Fruit fly (Drosophila melanogaster) whole organism, embryonic: Measurements from ENCODE around the gene Tasp1.
A peak's percentile ranks its signal among the peaks of the same experiment; 100 is the strongest.

ENCODE experiments used
- Asciz ChIP-seq: fragments of 200-800 bp; sonication (Bioruptor generic); optimal IDR thresholded peaks from 2 replicates; lab custom pipeline; 2017; ENCODE audit warnings: missing biosample characterization, mild to moderate bottlenecking, missing genetic modification characterization, missing genetic modification reagents
- Atf-2 ChIP-seq: fragments of 200-800 bp; sonication (Bioruptor generic); optimal IDR thresholded peaks from 2 replicates; lab custom pipeline; 2016; ENCODE audit warnings: missing biosample characterization, missing genetic modification characterization
- Atf3 ChIP-seq: fragments of 200-800 bp; sonication (Bioruptor generic); optimal IDR thresholded peaks from 3 replicates; lab custom pipeline; 2016; ENCODE audit warnings: missing biosample characterization, missing genetic modification characterization
- Bgb ChIP-seq: fragments of 200-800 bp; sonication (Bioruptor generic); IDR thresholded peaks from 2 replicates; pipeline ENCODE4 v1.3.6; 2022; ENCODE audit warnings: missing biosample characterization, missing genetic modification characterization; ENCODE audit not compliant: partially characterized antibody
- CG10654 ChIP-seq: fragments of 200-800 bp; sonication (Bioruptor generic); optimal IDR thresholded peaks from 2 replicates; lab custom pipeline; 2016; ENCODE audit warnings: missing biosample characterization, missing genetic modification characterization
- CG11085 ChIP-seq: fragments of 200-800 bp; sonication (Bioruptor generic); IDR thresholded peaks from 2 replicates; pipeline ENCODE4 v1.3.6; 2022; ENCODE audit warnings: missing biosample characterization, missing genetic modification characterization
- CG12104 ChIP-seq: fragments of 200-800 bp; sonication (Bioruptor generic); optimal IDR thresholded peaks from 3 replicates; lab custom pipeline; 2016; ENCODE audit warnings: missing biosample characterization, missing genetic modification characterization
- CG16815 ChIP-seq: fragments of 200-800 bp; sonication (Bioruptor generic); optimal IDR thresholded peaks from 3 replicates; lab custom pipeline; 2017; ENCODE audit warnings: missing biosample characterization, mild to moderate bottlenecking, missing genetic modification characterization
- CG17361 ChIP-seq: fragments of 200-800 bp; sonication (Bioruptor generic); IDR thresholded peaks from 3 replicates; pipeline ENCODE4 v1.3.6; 2022; ENCODE audit warnings: missing biosample characterization, missing genetic modification characterization
- CG17385 ChIP-seq: fragments of 200-800 bp; sonication (Bioruptor generic); optimal IDR thresholded peaks from 3 replicates; lab custom pipeline; 2018; ENCODE audit warnings: missing biosample characterization, mild to moderate bottlenecking, missing genetic modification characterization
- CG2199 ChIP-seq: fragments of 200-800 bp; sonication (Bioruptor generic); IDR thresholded peaks from 3 replicates; pipeline ENCODE4 v1.3.6; 2022; ENCODE audit warnings: missing biosample characterization, missing genetic modification characterization
- CG2889 ChIP-seq: fragments of 200-800 bp; sonication (Bioruptor generic); IDR thresholded peaks from 3 replicates; pipeline ENCODE4 v1.3.6; 2022; ENCODE audit warnings: missing biosample characterization, missing genetic modification characterization
- CG31224 ChIP-seq: fragments of 200-800 bp; sonication (Bioruptor generic); IDR thresholded peaks from 2 replicates; pipeline ENCODE4 v1.3.6; 2022; ENCODE audit warnings: missing biosample characterization, missing genetic modification characterization
- CG31365 ChIP-seq: fragments of 200-800 bp; sonication (Bioruptor generic); optimal IDR thresholded peaks from 2 replicates; lab custom pipeline; 2018; ENCODE audit warnings: missing biosample characterization, mild to moderate bottlenecking, missing genetic modification characterization
- CG32532 ChIP-seq: fragments of 200-800 bp; sonication (Bioruptor generic); IDR thresholded peaks from 2 replicates; pipeline ENCODE4 v1.3.6; 2022; ENCODE audit warnings: missing biosample characterization, missing genetic modification characterization
- CG43689 ChIP-seq: fragments of 200-800 bp; sonication (Bioruptor generic); IDR thresholded peaks from 2 replicates; pipeline ENCODE4 v1.3.6; 2022; ENCODE audit warnings: missing biosample characterization, missing genetic modification characterization
- CG6272 ChIP-seq: fragments of 200-800 bp; sonication (Bioruptor generic); IDR thresholded peaks from 2 replicates; pipeline ENCODE4 v1.3.6; 2022; ENCODE audit warnings: missing biosample characterization, missing genetic modification characterization
- CG6689 ChIP-seq: fragments of 200-800 bp; sonication (Bioruptor generic); IDR thresholded peaks from 2 replicates; pipeline ENCODE4 v1.3.6; 2022; ENCODE audit warnings: missing biosample characterization, missing genetic modification characterization
- CG6854 ChIP-seq: fragments of 200-800 bp; sonication (Bioruptor generic); optimal IDR thresholded peaks from 3 replicates; lab custom pipeline; 2017; ENCODE audit warnings: missing biosample characterization, mild to moderate bottlenecking, missing genetic modification characterization
- CG7271 ChIP-seq: fragments of 200-800 bp; sonication (Bioruptor generic); optimal IDR thresholded peaks from 2 replicates; lab custom pipeline; 2018; ENCODE audit warnings: missing biosample characterization, mild to moderate bottlenecking, missing genetic modification characterization, moderate library complexity
- CG7963 ChIP-seq: fragments of 200-800 bp; sonication (Bioruptor generic); IDR thresholded peaks from 3 replicates; pipeline ENCODE4 v1.3.6; 2022; ENCODE audit warnings: missing biosample characterization, missing genetic modification characterization; ENCODE audit not compliant: partially characterized antibody
- CG9876 ChIP-seq: fragments of 200-800 bp; sonication (Bioruptor generic); optimal IDR thresholded peaks from 2 replicates; lab custom pipeline; 2016; ENCODE audit warnings: missing biosample characterization, missing genetic modification characterization
- Chrac-16 ChIP-seq: fragments of 200-800 bp; sonication (Bioruptor generic); optimal IDR thresholded peaks from 3 replicates; lab custom pipeline; 2016; ENCODE audit warnings: missing biosample characterization, missing genetic modification characterization
- Dbx ChIP-seq: fragments of 200-800 bp; sonication (Bioruptor generic); IDR thresholded peaks from 3 replicates; pipeline ENCODE4 v1.3.6; 2022; ENCODE audit warnings: missing biosample characterization, missing genetic modification characterization
- Dek ChIP-seq: fragments of 200-800 bp; sonication (Bioruptor generic); optimal IDR thresholded peaks from 3 replicates; lab custom pipeline; 2019; ENCODE audit warnings: missing biosample characterization, mild to moderate bottlenecking, missing genetic modification characterization, moderate library complexity
- Dll ChIP-seq: fragments of 200-800 bp; sonication (Bioruptor generic); IDR thresholded peaks from 4 replicates; pipeline ENCODE4 v1.3.6; 2022; ENCODE audit warnings: missing biosample characterization, missing genetic modification characterization; ENCODE audit not compliant: partially characterized antibody
- Dref ChIP-seq: fragments of 200-800 bp; sonication (Bioruptor generic); IDR thresholded peaks from 2 replicates; pipeline ENCODE4 v1.3.6; 2022; ENCODE audit warnings: missing biosample characterization, missing genetic modification characterization
- Hmr ChIP-seq: fragments of 200-800 bp; sonication (Bioruptor generic); optimal IDR thresholded peaks from 3 replicates; lab custom pipeline; 2017; ENCODE audit warnings: mild to moderate bottlenecking, missing biosample characterization, missing genetic modification reagents, missing genetic modification characterization
- Hmx ChIP-seq: fragments of 200-800 bp; sonication (Bioruptor generic); optimal IDR thresholded peaks from 2 replicates; lab custom pipeline; 2016; ENCODE audit warnings: missing biosample characterization, missing genetic modification characterization
- Lpt ChIP-seq: fragments of >200 bp; optimal IDR thresholded peaks from 2 replicates; lab custom pipeline; 2018; ENCODE audit warnings: missing biosample characterization, missing genetic modification characterization
- MBD-R2 ChIP-seq: fragments of 200-800 bp; sonication (Bioruptor generic); IDR thresholded peaks from 2 replicates; pipeline ENCODE4 v1.3.6; 2022; ENCODE audit warnings: missing biosample characterization, missing genetic modification characterization
- Mrtf ChIP-seq: fragments of 200-800 bp; sonication (Bioruptor generic); IDR thresholded peaks from 3 replicates; pipeline ENCODE4 v1.3.6; 2022; ENCODE audit warnings: missing biosample characterization, missing genetic modification characterization
- Ptx1 ChIP-seq: fragments of 200-800 bp; sonication (Bioruptor generic); IDR thresholded peaks from 2 replicates; pipeline ENCODE4 v1.3.6; 2022; ENCODE audit warnings: missing biosample characterization, missing genetic modification characterization
- Sry-β ChIP-seq: fragments of 200-800 bp; sonication (Bioruptor generic); optimal IDR thresholded peaks from 2 replicates; lab custom pipeline; 2018; ENCODE audit warnings: missing biosample characterization, mild to moderate bottlenecking, missing genetic modification characterization, moderate library complexity
- cg ChIP-seq: fragments of 200-800 bp; sonication (Bioruptor generic); optimal IDR thresholded peaks from 3 replicates; lab custom pipeline; 2019; ENCODE audit warnings: missing biosample characterization, mild to moderate bottlenecking, missing genetic modification characterization, moderate library complexity
- chinmo ChIP-seq: fragments of 200-800 bp; sonication (Bioruptor generic); IDR thresholded peaks from 4 replicates; pipeline ENCODE4 v1.3.6; 2022; ENCODE audit warnings: missing biosample characterization, missing genetic modification characterization; ENCODE audit not compliant: partially characterized antibody
- corto ChIP-seq: fragments of 200-800 bp; sonication (Bioruptor generic); optimal IDR thresholded peaks from 2 replicates; lab custom pipeline; 2016; ENCODE audit warnings: missing biosample characterization, mild to moderate bottlenecking, missing genetic modification characterization, moderate library complexity
- hbn ChIP-seq: fragments of 200-800 bp; sonication (Bioruptor generic); IDR thresholded peaks from 2 replicates; pipeline ENCODE4 v1.3.6; 2022; ENCODE audit warnings: missing biosample characterization, missing genetic modification characterization; ENCODE audit not compliant: partially characterized antibody
- hth ChIP-seq: fragments of >200 bp; optimal IDR thresholded peaks from 2 replicates; lab custom pipeline; 2017; ENCODE audit warnings: inconsistent platforms
- knrl ChIP-seq: fragments of 200-800 bp; sonication (Bioruptor generic); IDR thresholded peaks from 3 replicates; pipeline ENCODE4 v1.3.6; 2022; ENCODE audit warnings: missing biosample characterization, missing genetic modification characterization; ENCODE audit not compliant: partially characterized antibody
- lab ChIP-seq: fragments of 200-800 bp; sonication (Bioruptor generic); optimal IDR thresholded peaks from 3 replicates; lab custom pipeline; 2017; ENCODE audit warnings: missing biosample characterization, missing genetic modification characterization, mild to moderate bottlenecking, moderate library complexity, missing genetic modification reagents
- lilli ChIP-seq: fragments of 200-800 bp; sonication (Bioruptor generic); optimal IDR thresholded peaks from 3 replicates; lab custom pipeline; 2016; ENCODE audit warnings: missing biosample characterization, missing genetic modification characterization
- p53 ChIP-seq: fragments of 200-800 bp; sonication (Bioruptor generic); optimal IDR thresholded peaks from 2 replicates; lab custom pipeline; 2016; ENCODE audit warnings: missing biosample characterization, missing genetic modification characterization
- pnt ChIP-seq: fragments of 200-800 bp; sonication (Bioruptor generic); optimal IDR thresholded peaks from 3 replicates; lab custom pipeline; 2016; ENCODE audit warnings: missing biosample characterization, missing genetic modification characterization
- pzg ChIP-seq: fragments of 200-800 bp; sonication (Bioruptor generic); optimal IDR thresholded peaks from 3 replicates; lab custom pipeline; 2018; ENCODE audit warnings: missing biosample characterization, mild to moderate bottlenecking, missing genetic modification characterization, moderate library complexity
- repo ChIP-seq: fragments of 200-800 bp; sonication (Bioruptor generic); optimal IDR thresholded peaks from 2 replicates; lab custom pipeline; 2016; ENCODE audit warnings: missing biosample characterization, missing genetic modification characterization
- slp2 ChIP-seq: fragments of 200-800 bp; sonication (Bioruptor generic); optimal IDR thresholded peaks from 2 replicates; lab custom pipeline; 2016; ENCODE audit warnings: missing biosample characterization, missing genetic modification characterization
- tap ChIP-seq: fragments of 200-800 bp; optimal IDR thresholded peaks from 3 replicates; lab custom pipeline; 2019; ENCODE audit warnings: missing biosample characterization, mild to moderate bottlenecking, missing genetic modification characterization, moderate library complexity
- tup ChIP-seq: fragments of 200-800 bp; sonication (Bioruptor generic); optimal IDR thresholded peaks from 2 replicates; lab custom pipeline; 2016; ENCODE audit warnings: missing biosample characterization, mild to moderate bottlenecking, missing genetic modification characterization, moderate library complexity
- twi ChIP-seq: fragments of 200-800 bp; optimal IDR thresholded peaks from 2 replicates; lab custom pipeline; 2019; ENCODE audit warnings: missing biosample characterization, mild to moderate bottlenecking, missing genetic modification characterization, moderate library complexity
- wek ChIP-seq: fragments of 200-800 bp; sonication (Bioruptor generic); optimal IDR thresholded peaks from 3 replicates; lab custom pipeline; 2018; ENCODE audit warnings: missing biosample characterization, mild to moderate bottlenecking, missing genetic modification characterization, moderate library complexity

Tasp1 gene

DNA sequence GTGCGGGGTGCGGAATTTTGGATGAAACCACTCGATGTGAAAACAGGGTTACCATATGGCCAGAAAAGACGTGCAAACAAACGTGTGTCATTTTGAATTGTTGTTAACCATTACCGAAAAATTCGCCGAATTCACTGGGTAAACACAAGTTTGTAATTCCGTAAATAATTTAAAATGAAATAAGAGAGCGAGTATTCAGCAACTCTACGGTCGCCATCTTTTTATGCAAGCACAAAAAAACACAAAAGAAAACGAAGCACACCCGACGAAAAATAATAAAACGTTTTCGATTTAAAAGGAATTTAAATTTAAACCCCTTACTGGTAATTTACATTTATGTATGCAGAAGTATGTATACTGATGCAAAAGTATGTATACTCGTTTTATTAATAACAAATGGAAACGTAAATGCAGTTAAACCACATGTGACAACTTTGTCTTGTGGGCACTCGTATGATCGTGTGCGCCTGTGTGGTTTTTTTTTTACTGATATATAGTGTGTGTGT lies 41.4 kb downstream of the Tasp1 start (continued):
- TF ChIP-seq twi (tag; lab: Kevin White, UChicago), result peak; percentile 69
- TF ChIP-seq lab (GFP tag; lab: Kevin White, UChicago), result peak; percentile 96
- TF ChIP-seq CG9876 (GFP tag; lab: Kevin White, UChicago), result peak; percentile 66
- no peak for TF ChIP-seq knrl (GFP tag; lab: Robert Waterston, UW)
- TF ChIP-seq MBD-R2, result peak; percentile 78
- TF ChIP-seq CG31365 (tag; lab: Kevin White, UChicago), result peak; percentile 73
- TF ChIP-seq hbn (GFP tag; lab: Robert Waterston, UW), result no peak
- TF ChIP-seq Dll (GFP tag; lab: Robert Waterston, UW), result no peak
- TF ChIP-seq Bgb (GFP tag; lab: Robert Waterston, UW), result no peak
- TF ChIP-seq repo, result peak; percentile 73
- peak; percentile 81 for TF ChIP-seq CG11085
- TF ChIP-seq CG31224 (GFP tag; lab: Robert Waterston, UW), result peak; percentile 82
- TF ChIP-seq CG2889 (GFP tag; lab: Robert Waterston, UW), result peak; percentile 75; the same call in 2 of the 3 replicates
- peak; percentile 92 for TF ChIP-seq tap (tag; lab: Kevin White, UChicago)
- TF ChIP-seq Atf3 (GFP tag; lab: Kevin White, UChicago), result peak; percentile 78
- TF ChIP-seq CG7963, result no peak
- TF ChIP-seq Asciz (GFP tag; lab: Kevin White, UChicago), result peak; percentile 82
- TF ChIP-seq Mrtf (GFP tag; lab: Robert Waterston, UW), result peak; percentile 88
- peak; percentile 78 for TF ChIP-seq pnt
- TF ChIP-seq cg (GFP tag; lab: Kevin White, UChicago), result peak; percentile 83
- TF ChIP-seq corto (GFP tag; lab: Kevin White, UChicago), result peak; percentile 97
- peak; percentile 88 for TF ChIP-seq CG17361 (GFP tag; lab: Robert Waterston, UW)
- TF ChIP-seq CG17385 (GFP tag; lab: Kevin White, UChicago), result peak; percentile 94
- TF ChIP-seq chinmo (GFP tag; lab: Robert Waterston, UW), result no peak
- peak; percentile 95 for TF ChIP-seq Dek
- TF ChIP-seq wek (GFP tag; lab: Kevin White, UChicago), result peak; percentile 75
- TF ChIP-seq CG2199 (GFP tag; lab: Robert Waterston, UW), result peak; percentile 68; the same call in 1 of the 3 replicates
- peak; percentile 46 for TF ChIP-seq Sry-β (GFP tag; lab: Kevin White, UChicago)
- TF ChIP-seq Hmx (GFP tag; lab: Kevin White, UChicago), result peak; percentile 83
- peak; percentile 64 for TF ChIP-seq tup (GFP tag; lab: Kevin White, UChicago)
- TF ChIP-seq Lpt, result no peak
- peak; percentile 94 for TF ChIP-seq Hmr (GFP tag; lab: Kevin White, UChicago)
- TF ChIP-seq Chrac-16 (GFP tag; lab: Kevin White, UChicago), result peak; percentile 89
- no peak for TF ChIP-seq hth (lab: Kevin White, UChicago)
- TF ChIP-seq CG6689 (GFP tag; lab: Robert Waterston, UW), result peak; percentile 94
- peak; percentile 82 for TF ChIP-seq CG6272 (GFP tag; lab: Robert Waterston, UW)
- TF ChIP-seq CG12104 (GFP tag; lab: Kevin White, UChicago), result peak; percentile 88
- peak; percentile 73 for TF ChIP-seq p53 (GFP tag; lab: Kevin White, UChicago)
- TF ChIP-seq lilli (GFP tag; lab: Kevin White, UChicago), result peak; percentile 94
- peak; percentile 32; the same call in 1 of the 2 replicates for TF ChIP-seq Dref (GFP tag; lab: Robert Waterston, UW)
- peak; percentile 70 for TF ChIP-seq CG43689
- TF ChIP-seq CG16815 (GFP tag; lab: Kevin White, UChicago), result peak; percentile 78
- TF ChIP-seq Atf-2, result peak; percentile 76
- peak; percentile 94 for TF ChIP-seq CG7271 (tag; lab: Kevin White, UChicago)
- peak; percentile 87 for TF ChIP-seq Ptx1 (GFP tag; lab: Robert Waterston, UW)
- peak; percentile 96 for TF ChIP-seq CG32532
- TF ChIP-seq pzg (GFP tag; lab: Kevin White, UChicago), result peak; percentile 18
- peak; percentile 88 for TF ChIP-seq slp2 (GFP tag; lab: Kevin White, UChicago)
- TF ChIP-seq CG10654 (GFP tag; lab: Kevin White, UChicago), result peak; percentile 87
- peak; percentile 94 for TF ChIP-seq Dbx (GFP tag; lab: Robert Waterston, UW)
- peak; percentile 90 for TF ChIP-seq CG6854 (GFP tag; lab: Kevin White, UChicago)
